Fruit fly (Drosophila melanogaster) whole organism, prepupa: ENCODE data around the gene CG18473.

ENCODE experiments used
- Blimp-1 ChIP-seq: fragments of 200-800 bp; sonication (Bioruptor generic); optimal IDR thresholded peaks from 3 replicates; lab custom pipeline; 2017; ENCODE audit warnings: missing biosample characterization, missing genetic modification characterization, mild to moderate bottlenecking, moderate library complexity, missing genetic modification reagents
- CG11762 ChIP-seq: fragments of 200-800 bp; sonication (Bioruptor generic); optimal IDR thresholded peaks from 3 replicates; lab custom pipeline; 2016; ENCODE audit warnings: missing biosample characterization, missing genetic modification characterization; ENCODE audit not compliant: insufficient read depth
- CG11902 ChIP-seq: fragments of 200-800 bp; sonication (Bioruptor generic); optimal IDR thresholded peaks from 3 replicates; lab custom pipeline; 2016; ENCODE audit warnings: missing biosample characterization, missing genetic modification characterization
- CG15336 ChIP-seq: fragments of 200-800 bp; sonication (Bioruptor generic); IDR thresholded peaks from 2 replicates; pipeline ENCODE4 v1.3.6; 2022; ENCODE audit warnings: missing biosample characterization, missing genetic modification characterization
- CG1621 ChIP-seq: fragments of 200-800 bp; sonication (Bioruptor generic); optimal IDR thresholded peaks from 3 replicates; lab custom pipeline; 2018; ENCODE audit warnings: missing biosample characterization, mild to moderate bottlenecking, missing genetic modification characterization
- CG31627 ChIP-seq: fragments of 200-800 bp; sonication (Bioruptor generic); optimal IDR thresholded peaks from 3 replicates; lab custom pipeline; 2016; ENCODE audit warnings: missing biosample characterization, missing genetic modification characterization
- CG34406 ChIP-seq: fragments of 200-800 bp; sonication (Bioruptor generic); optimal IDR thresholded peaks from 3 replicates; lab custom pipeline; 2016; ENCODE audit warnings: missing biosample characterization, missing genetic modification characterization
- CG3919 ChIP-seq: fragments of 200-800 bp; sonication (Bioruptor generic); optimal IDR thresholded peaks from 3 replicates; lab custom pipeline; 2016; ENCODE audit warnings: missing biosample characterization, missing genetic modification characterization
- CG4318 ChIP-seq: fragments of 200-800 bp; sonication (Bioruptor generic); optimal IDR thresholded peaks from 3 replicates; lab custom pipeline; 2017; ENCODE audit warnings: missing biosample characterization, mild to moderate bottlenecking, missing genetic modification characterization
- CG6163 ChIP-seq: fragments of 200-800 bp; sonication (Bioruptor generic); IDR thresholded peaks from 3 replicates; pipeline ENCODE4 v1.3.6; 2022; ENCODE audit warnings: missing biosample characterization, missing genetic modification characterization
- CG6276 ChIP-seq: fragments of 200-800 bp; sonication (Bioruptor generic); optimal IDR thresholded peaks from 2 replicates; lab custom pipeline; 2017; ENCODE audit warnings: missing biosample characterization, mild to moderate bottlenecking, missing genetic modification characterization
- CG6792 ChIP-seq: fragments of 200-800 bp; sonication (Bioruptor generic); optimal IDR thresholded peaks from 3 replicates; lab custom pipeline; 2016; ENCODE audit warnings: missing biosample characterization, missing genetic modification characterization
- CG6808 ChIP-seq: fragments of 200-800 bp; sonication (Bioruptor generic); optimal IDR thresholded peaks from 3 replicates; lab custom pipeline; 2017; ENCODE audit warnings: missing biosample characterization, missing genetic modification characterization, mild to moderate bottlenecking, moderate library complexity, missing genetic modification reagents
- CG6854 ChIP-seq: fragments of 200-800 bp; sonication (Bioruptor generic); optimal IDR thresholded peaks from 2 replicates; lab custom pipeline; 2017; ENCODE audit warnings: missing biosample characterization, mild to moderate bottlenecking, missing genetic modification characterization
- CG8119 ChIP-seq: fragments of 200-800 bp; sonication (Bioruptor generic); IDR thresholded peaks from 3 replicates; pipeline ENCODE4 v1.3.6; 2022; ENCODE audit warnings: missing biosample characterization, missing genetic modification characterization
- CG8319 ChIP-seq: fragments of 200-800 bp; sonication (Bioruptor generic); optimal IDR thresholded peaks from 3 replicates; lab custom pipeline; 2016; ENCODE audit warnings: missing biosample characterization, missing genetic modification characterization
- Eip75B ChIP-seq: fragments of 200-800 bp; sonication (Bioruptor generic); optimal IDR thresholded peaks from 3 replicates; lab custom pipeline; 2016; ENCODE audit warnings: missing biosample characterization, missing genetic modification characterization
- Eip78C ChIP-seq: fragments of 200-800 bp; sonication (Bioruptor generic); peaks from one replicate; lab custom pipeline; 2016; ENCODE audit warnings: missing biosample characterization, missing genetic modification characterization
- Eip93F ChIP-seq: fragments of 200-800 bp; sonication (Bioruptor generic); optimal IDR thresholded peaks from 2 replicates; lab custom pipeline; 2016; ENCODE audit warnings: missing biosample characterization, mild to moderate bottlenecking, missing genetic modification characterization
- Ets21C ChIP-seq: fragments of 200-800 bp; sonication (Bioruptor generic); optimal IDR thresholded peaks from 3 replicates; lab custom pipeline; 2016; ENCODE audit warnings: missing biosample characterization, missing genetic modification characterization
- Gug ChIP-seq: fragments of 200-800 bp; sonication (Bioruptor generic); IDR thresholded peaks from 2 replicates; pipeline ENCODE4 v1.3.6; 2022; ENCODE audit warnings: missing biosample characterization, missing genetic modification characterization
- Hr39 ChIP-seq: fragments of 200-800 bp; sonication (Bioruptor generic); optimal IDR thresholded peaks from 2 replicates; lab custom pipeline; 2016; ENCODE audit warnings: missing biosample characterization, missing genetic modification characterization
- Hr4 ChIP-seq: fragments of 200-800 bp; sonication (Bioruptor generic); optimal IDR thresholded peaks from 3 replicates; lab custom pipeline; 2016; ENCODE audit warnings: missing biosample characterization, missing genetic modification characterization
- Met ChIP-seq: fragments of 200-800 bp; sonication (Bioruptor generic); optimal IDR thresholded peaks from 3 replicates; lab custom pipeline; 2016; ENCODE audit warnings: missing biosample characterization, missing genetic modification characterization
- OdsH ChIP-seq: fragments of 200-800 bp; sonication (Bioruptor generic); optimal IDR thresholded peaks from 3 replicates; lab custom pipeline; 2016; ENCODE audit warnings: missing biosample characterization, missing genetic modification characterization
- Smox ChIP-seq: fragments of 200-800 bp; sonication (Bioruptor generic); optimal IDR thresholded peaks from 3 replicates; lab custom pipeline; 2016; ENCODE audit warnings: missing biosample characterization, missing genetic modification characterization
- Sox102F ChIP-seq: fragments of 200-800 bp; sonication (Bioruptor generic); optimal IDR thresholded peaks from 2 replicates; lab custom pipeline; 2016; ENCODE audit warnings: missing biosample characterization, mild to moderate bottlenecking, missing genetic modification characterization
- Sox14 ChIP-seq: fragments of 200-800 bp; sonication (Bioruptor generic); optimal IDR thresholded peaks from 3 replicates; lab custom pipeline; 2016; ENCODE audit warnings: missing biosample characterization, missing genetic modification characterization
- achi ChIP-seq: fragments of 200-800 bp; sonication (Bioruptor generic); optimal IDR thresholded peaks from 3 replicates; lab custom pipeline; 2016; ENCODE audit warnings: missing biosample characterization, missing genetic modification characterization
- acj6 ChIP-seq: fragments of 200-800 bp; sonication (Bioruptor generic); optimal IDR thresholded peaks from 3 replicates; lab custom pipeline; 2016; ENCODE audit warnings: missing biosample characterization, missing genetic modification characterization
- cyc ChIP-seq: fragments of 200-800 bp; sonication (Bioruptor generic); optimal IDR thresholded peaks from 3 replicates; lab custom pipeline; 2016; ENCODE audit warnings: missing biosample characterization, missing genetic modification characterization
- eg ChIP-seq: fragments of 200-800 bp; sonication (Bioruptor generic); IDR thresholded peaks from 3 replicates; pipeline ENCODE4 v1.3.6; 2022; ENCODE audit warnings: missing biosample characterization, missing genetic modification characterization
- fd59A ChIP-seq: fragments of 200-800 bp; sonication (Bioruptor generic); optimal IDR thresholded peaks from 2 replicates; lab custom pipeline; 2017; ENCODE audit warnings: missing biosample characterization, mild to moderate bottlenecking, missing genetic modification characterization, missing genetic modification reagents
- fd85E ChIP-seq: fragments of 200-800 bp; sonication (Bioruptor generic); optimal IDR thresholded peaks from 3 replicates; lab custom pipeline; 2016; ENCODE audit warnings: missing biosample characterization, missing genetic modification characterization
- lz ChIP-seq: fragments of 200-800 bp; sonication (Bioruptor generic); optimal IDR thresholded peaks from 3 replicates; lab custom pipeline; 2016; ENCODE audit warnings: missing biosample characterization, missing genetic modification characterization
- net ChIP-seq: fragments of 200-800 bp; sonication (Bioruptor generic); optimal IDR thresholded peaks from 3 replicates; lab custom pipeline; 2016; ENCODE audit warnings: missing biosample characterization, missing genetic modification characterization
- pdm3 ChIP-seq: fragments of 200-800 bp; sonication (Bioruptor generic); optimal IDR thresholded peaks from 3 replicates; lab custom pipeline; 2016; ENCODE audit warnings: missing biosample characterization, missing genetic modification characterization
- salr ChIP-seq, 2 experiments: fragments of 200-800 bp; sonication (Bioruptor generic); optimal IDR thresholded peaks; 3 replicates each; lab custom pipeline; 2016 to 2018; ENCODE audit warnings: missing biosample characterization in 2 of 2, missing genetic modification characterization in 2 of 2, mild to moderate bottlenecking in 1 of 2
- spab ChIP-seq: fragments of 200-800 bp; sonication (Bioruptor generic); optimal IDR thresholded peaks from 2 replicates; lab custom pipeline; 2017; ENCODE audit warnings: missing biosample characterization, mild to moderate bottlenecking, missing genetic modification characterization, missing genetic modification reagents
- svp ChIP-seq: fragments of 200-800 bp; sonication (Bioruptor generic); peaks from one replicate; lab custom pipeline; 2016; ENCODE audit warnings: missing biosample characterization, missing genetic modification characterization
- topi ChIP-seq: fragments of 200-800 bp; sonication (Bioruptor generic); optimal IDR thresholded peaks from 3 replicates; lab custom pipeline; 2016; ENCODE audit warnings: missing biosample characterization, missing genetic modification characterization
- vri ChIP-seq: fragments of 200-800 bp; sonication (Bioruptor generic); optimal IDR thresholded peaks from 3 replicates; lab custom pipeline; 2016; ENCODE audit warnings: missing biosample characterization, mild to moderate bottlenecking, missing genetic modification characterization

The CG18473 gene

DNA sequence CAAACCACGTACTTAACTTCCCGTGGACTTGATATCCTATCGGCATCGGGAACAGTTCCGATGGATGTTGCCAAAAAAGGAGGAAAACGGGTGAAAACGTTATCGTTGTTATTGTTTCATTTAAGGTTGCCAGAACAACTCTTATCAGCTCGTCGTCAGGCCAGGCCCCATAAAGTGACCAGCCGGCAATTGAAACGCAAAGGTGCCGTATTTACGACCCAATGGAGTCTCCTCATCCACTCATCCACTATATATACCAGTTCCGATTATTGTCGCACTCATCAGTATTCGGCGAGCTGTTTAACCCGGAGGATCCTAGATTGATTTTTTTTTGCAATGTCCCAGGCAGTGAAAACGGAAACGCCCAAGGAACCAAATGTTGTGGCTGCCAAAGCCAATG, 2.0 kb downstream of the CG18473 start, which contains the start of gene Srr:
Gene Srr, plus strand, starts transcription at position 278 of the 400 bp plus-strand sequence.
- TF ChIP-seq CG6163 (GFP tag; lab: Robert Waterston, UW) (no peak), svp (GFP tag; lab: Kevin White, UChicago) (peak; percentile 94)

DNA sequence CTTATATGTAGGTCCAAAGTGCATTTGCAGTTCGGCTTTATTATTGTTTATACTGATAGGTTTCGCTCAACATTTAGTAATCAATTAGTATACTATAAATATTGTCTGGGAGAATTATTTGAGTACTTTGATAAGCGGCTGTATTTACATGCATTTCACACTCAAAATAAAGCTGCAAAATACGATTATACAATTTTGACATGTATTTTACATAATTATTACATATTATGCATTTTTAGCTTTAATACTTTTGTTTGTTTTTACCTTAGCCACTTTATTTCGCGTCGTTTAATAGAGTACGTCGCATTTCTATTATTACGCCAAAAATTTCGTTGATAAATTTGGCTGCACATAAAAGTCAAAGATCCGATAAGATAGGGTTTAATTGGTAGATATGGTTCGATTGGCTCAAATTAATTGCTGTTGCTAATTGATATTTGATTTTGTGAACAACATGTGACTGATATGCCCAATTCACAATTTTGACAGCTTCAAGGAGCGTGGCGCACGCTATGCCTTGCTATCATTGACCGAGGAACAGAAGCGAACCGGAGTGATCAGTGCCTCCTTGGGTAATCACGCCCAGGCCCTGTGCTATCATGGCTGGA, 2.9 kb downstream of the CG18473 start:
- TF ChIP-seq cyc (GFP tag; lab: Kevin White, UChicago) (no peak), achi (GFP tag; lab: Kevin White, UChicago) (no peak), CG6792 (GFP tag; lab: Kevin White, UChicago) (no peak), OdsH (GFP tag; lab: Kevin White, UChicago) (no peak), CG34406 (GFP tag; lab: Kevin White, UChicago) (no peak), acj6 (no peak), Eip93F (peak; percentile 32), CG3919 (GFP tag; lab: Kevin White, UChicago) (no peak), Smox (no peak), Eip75B (no peak), Sox102F (GFP tag; lab: Kevin White, UChicago) (no peak), CG11902 (GFP tag; lab: Kevin White, UChicago) (no peak), fd59A (GFP tag; lab: Kevin White, UChicago) (no peak), CG4318 (GFP tag; lab: Kevin White, UChicago) (no peak), Sox14 (GFP tag; lab: Kevin White, UChicago) (no peak), CG1621 (tag; lab: Kevin White, UChicago) (no peak), CG6808 (peak; percentile 2), Ets21C (GFP tag; lab: Kevin White, UChicago) (no peak), CG15336 (GFP tag; lab: Robert Waterston, UW) (no peak), vri (GFP tag; lab: Kevin White, UChicago) (peak; percentile 76), Eip78C (GFP tag; lab: Kevin White, UChicago) (peak; percentile 39), svp (GFP tag; lab: Kevin White, UChicago) (no peak), salr (GFP tag; optimal IDR thresholded peaks at IDR 0.05; lab: Kevin White, UChicago) (no peak), Blimp-1 (GFP tag; lab: Kevin White, UChicago) (no peak), CG6276 (GFP tag; lab: Kevin White, UChicago) (no peak), pdm3 (GFP tag; lab: Kevin White, UChicago) (no peak)

DNA sequence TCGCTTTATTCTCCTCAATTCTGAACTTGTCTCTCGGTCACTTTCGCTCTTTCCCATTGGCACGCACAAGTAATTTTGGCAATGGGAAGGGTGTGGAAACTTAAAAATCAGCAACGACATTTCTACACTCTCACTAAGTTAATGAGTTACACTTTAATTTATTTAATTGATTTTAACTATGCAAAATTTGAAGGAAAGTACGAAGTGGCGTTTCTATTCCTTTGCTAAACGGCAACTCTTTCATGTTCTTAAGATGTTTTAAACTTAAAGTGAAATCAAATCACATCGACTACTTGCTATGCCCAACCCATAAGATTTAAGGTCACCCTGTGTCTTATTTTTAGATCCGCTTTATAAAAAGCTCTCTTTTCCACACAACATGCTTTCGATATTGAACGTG, 7.3 kb downstream of the CG18473 start:
- TF ChIP-seq svp (GFP tag; lab: Kevin White, UChicago) (no peak), topi (GFP tag; lab: Kevin White, UChicago) (peak; percentile 7), lz (GFP tag; lab: Kevin White, UChicago) (no peak), eg (no peak; the same call in 1 of the 3 replicates), CG31627 (GFP tag; lab: Kevin White, UChicago) (peak; percentile 13), CG8319 (GFP tag; lab: Kevin White, UChicago) (no peak), Hr39 (GFP tag; lab: Kevin White, UChicago) (peak; percentile 29), CG34406 (GFP tag; lab: Kevin White, UChicago) (no peak), CG6808 (no peak), acj6 (no peak), Eip78C (GFP tag; lab: Kevin White, UChicago) (peak; percentile 71), CG6163 (GFP tag; lab: Robert Waterston, UW) (no peak), Met (GFP tag; lab: Kevin White, UChicago) (peak; percentile 30), Hr4 (GFP tag; lab: Kevin White, UChicago) (peak; percentile 50), net (GFP tag; lab: Kevin White, UChicago) (peak; percentile 11), cyc (GFP tag; lab: Kevin White, UChicago) (peak; percentile 21), spab (GFP tag; lab: Kevin White, UChicago) (no peak), Eip75B (no peak), CG15336 (GFP tag; lab: Robert Waterston, UW) (peak; percentile 53; the same call in 1 of the 2 replicates), CG6276 (GFP tag; lab: Kevin White, UChicago) (peak; percentile 36), CG11762 (no peak), CG3919 (GFP tag; lab: Kevin White, UChicago) (peak; percentile 5), CG8119 (GFP tag; lab: Robert Waterston, UW) (peak; percentile 58; the same call in 2 of the 3 replicates), Gug (GFP tag; lab: Robert Waterston, UW) (no peak), CG6854 (GFP tag; lab: Kevin White, UChicago) (no peak), fd85E (GFP tag; lab: Kevin White, UChicago) (no peak)
